Worm (Caenorhabditis elegans) whole organism, young adult: ENCODE data around the gene acdh-2.

Experiments
- F10E7.11 ChIP-seq: sonication (generic microtip); optimal IDR thresholded peaks from 2 replicates; lab custom pipeline; 2017; ENCODE audit warnings: mild to moderate bottlenecking, missing genetic modification characterization, moderate library complexity, missing compliant biosample characterization
- F52B5.7 ChIP-seq: sonication (generic microtip); optimal IDR thresholded peaks from 2 replicates; lab custom pipeline; 2016; ENCODE audit warnings: mild to moderate bottlenecking, missing genetic modification characterization, missing compliant biosample characterization
- Y53F4B.3 ChIP-seq: fragments of 200-800 bp; sonication (Bioruptor generic); IDR thresholded peaks from 2 replicates; pipeline ENCODE4 v1.3.6; 2022; ENCODE audit warnings: missing genetic modification reagents, missing genetic modification characterization, missing compliant biosample characterization
- Y95B8A.8 ChIP-seq: fragments of 200-800 bp; sonication (Bioruptor generic); IDR thresholded peaks from 2 replicates; pipeline ENCODE4 v1.3.6; 2022; ENCODE audit warnings: missing genetic modification reagents, missing genetic modification characterization, missing compliant biosample characterization
- efl-1 ChIP-seq: fragments of 150-350 bp; optimal IDR thresholded peaks from 2 replicates; lab custom pipeline; 2014; ENCODE audit warnings: missing biosample characterization, missing genetic modification reagents, missing genetic modification characterization
- egl-44 ChIP-seq: fragments of 200-800 bp; sonication (Bioruptor generic); IDR thresholded peaks from 2 replicates; pipeline ENCODE4 v1.3.6; 2022; ENCODE audit warnings: missing genetic modification reagents, missing genetic modification characterization, missing compliant biosample characterization
- fkh-3 ChIP-seq: sonication (generic microtip); optimal IDR thresholded peaks from 2 replicates; lab custom pipeline; 2016; ENCODE audit warnings: mild to moderate bottlenecking, missing genetic modification characterization, missing compliant biosample characterization
- pha-4 ChIP-seq: fragments of 150-350 bp; sonication (generic microtip); optimal IDR thresholded peaks from 2 replicates; lab custom pipeline; 2014; ENCODE audit warnings: missing biosample characterization, missing genetic modification reagents, missing genetic modification characterization
- sdz-38 ChIP-seq: sonication (generic microtip); optimal IDR thresholded peaks from 2 replicates; lab custom pipeline; 2016; ENCODE audit warnings: missing genotype, missing genetic modification characterization, missing compliant biosample characterization
- snpc-1.3 ChIP-seq: sonication (generic microtip); optimal IDR thresholded peaks from 2 replicates; lab custom pipeline; 2017; ENCODE audit warnings: missing genetic modification characterization, mild to moderate bottlenecking, missing compliant biosample characterization, antibody characterized with exemption, moderate library complexity, missing genotype, missing genetic modification reagents; ENCODE audit not compliant: insufficient read depth
- unc-62 ChIP-seq: fragments of 150-350 bp; optimal IDR thresholded peaks from 2 replicates; lab custom pipeline; 2014; ENCODE audit warnings: missing biosample characterization, missing genetic modification reagents, missing genetic modification characterization

DNA sequence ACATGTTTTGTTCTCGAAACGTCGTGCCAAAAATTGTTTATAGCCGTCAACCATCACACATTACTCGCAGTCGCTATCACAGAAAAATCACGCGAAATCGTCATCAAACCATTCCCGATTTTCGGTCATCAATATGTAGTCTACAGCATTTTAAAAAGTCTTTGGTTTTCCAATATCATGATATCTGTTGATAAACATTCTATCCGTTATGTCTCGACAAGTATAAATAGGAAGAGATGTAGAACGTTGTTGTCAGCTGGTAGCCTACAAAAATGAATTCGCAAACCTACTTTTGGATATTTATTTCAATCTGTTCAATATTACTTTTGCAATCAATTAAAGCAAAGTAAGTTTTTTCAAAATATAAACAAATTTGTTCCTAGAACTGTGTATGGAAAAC, 50.9 kb downstream of the acdh-2 start, which contains the start of gene F12A10.1:
- TF ChIP-seq pha-4 (tag; lab: Kevin White, UChicago) (no peak), Y53F4B.3 (GFP tag; lab: Robert Waterston, UW) (no peak), F52B5.7 (tag; lab: Kevin White, UChicago) (no peak), fkh-3 (tag; lab: Kevin White, UChicago) (no peak), egl-44 (GFP tag; lab: Robert Waterston, UW) (no peak), efl-1 (GFP tag; lab: Kevin White, UChicago) (no peak), snpc-1.3 (no peak), unc-62 (GFP tag; lab: Kevin White, UChicago) (no peak), sdz-38 (no peak), F10E7.11 (tag; lab: Kevin White, UChicago) (no peak), Y95B8A.8 (GFP tag; lab: Robert Waterston, UW) (no peak)
